Worm (Caenorhabditis elegans) whole organism, mixed stage, embryonic: ENCODE data around the gene abcf-1.

Experiments used
- blmp-1 ChIP-seq: fragments of 150-350 bp; optimal IDR thresholded peaks from 2 replicates; lab custom pipeline; 2014; ENCODE audit warnings: missing biosample characterization, missing genetic modification characterization
- ceh-39 ChIP-seq: fragments of 150-350 bp; optimal IDR thresholded peaks from 2 replicates; lab custom pipeline; 2014; ENCODE audit warnings: missing biosample characterization, missing genetic modification characterization
- hlh-1 ChIP-seq: fragments of 150-350 bp; optimal IDR thresholded peaks from 2 replicates; lab custom pipeline; 2014; ENCODE audit warnings: missing biosample characterization, missing genetic modification reagents, missing genetic modification characterization
- nhr-12 ChIP-seq: fragments of 150-350 bp; optimal IDR thresholded peaks from 2 replicates; lab custom pipeline; 2014; ENCODE audit warnings: missing biosample characterization, missing genetic modification characterization
- nhr-28 ChIP-seq: fragments of 150-350 bp; optimal IDR thresholded peaks from 2 replicates; lab custom pipeline; 2014; ENCODE audit warnings: missing biosample characterization, missing genetic modification characterization
- nhr-76 ChIP-seq: sonication (generic microtip); optimal IDR thresholded peaks from 2 replicates; lab custom pipeline; 2017; ENCODE audit warnings: missing biosample characterization, missing genetic modification characterization
- pha-4 ChIP-seq: fragments of 150-350 bp; optimal IDR thresholded peaks from 2 replicates; lab custom pipeline; 2018; ENCODE audit warnings: missing biosample characterization, missing genetic modification reagents, missing genetic modification characterization
- sptf-1 ChIP-seq: sonication (generic microtip); optimal IDR thresholded peaks from 2 replicates; lab custom pipeline; 2017; ENCODE audit warnings: mild to moderate bottlenecking, missing genetic modification characterization, moderate library complexity, missing compliant biosample characterization
- unc-62 ChIP-seq: fragments of 150-350 bp; optimal IDR thresholded peaks from 2 replicates; lab custom pipeline; 2014; ENCODE audit warnings: missing biosample characterization, missing genetic modification reagents, missing genetic modification characterization

DNA sequence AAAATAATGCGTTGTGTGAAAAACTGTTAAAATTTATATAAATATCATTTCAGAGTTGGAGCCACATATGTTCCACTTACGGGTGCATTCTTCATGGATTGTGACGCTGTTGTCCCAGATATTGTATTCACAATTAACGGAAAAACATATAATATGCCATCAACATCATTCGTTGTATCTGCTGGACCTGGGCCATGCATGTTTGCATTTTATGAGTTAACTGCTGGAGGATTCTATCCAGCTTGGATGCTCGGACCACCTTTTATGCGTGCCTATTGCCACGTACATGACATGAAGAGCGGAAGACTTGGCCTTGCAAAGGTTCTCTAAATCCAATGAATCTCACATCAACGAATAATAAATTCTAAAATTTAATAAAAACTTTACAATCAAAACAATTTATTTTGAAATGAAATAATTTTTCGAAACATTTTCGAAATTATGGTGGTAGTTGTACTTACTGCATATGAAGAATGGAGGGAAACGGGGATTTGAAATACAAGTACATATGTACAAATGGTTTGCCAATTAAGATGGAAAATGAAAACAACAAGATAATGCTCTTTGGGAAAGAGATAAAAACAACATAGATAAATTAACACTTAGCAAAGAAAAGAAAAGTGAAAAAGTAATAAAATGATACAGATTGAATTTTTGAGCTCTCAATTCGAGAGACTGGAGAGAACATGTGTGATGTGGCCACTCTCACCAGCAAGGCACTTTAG is 19.2 kb downstream of the abcf-1 start:
- TF ChIP-seq nhr-76 (tag; lab: Kevin White, UChicago), result no peak
- no peak for TF ChIP-seq nhr-28
- no peak for TF ChIP-seq blmp-1 (tag; lab: Kevin White, UChicago)
- no peak for TF ChIP-seq hlh-1 (tag; lab: Kevin White, UChicago)
- TF ChIP-seq ceh-39 (tag; lab: Kevin White, UChicago), result no peak
- TF ChIP-seq unc-62 (GFP tag; lab: Kevin White, UChicago), result no peak
- TF ChIP-seq sptf-1 (tag; lab: Kevin White, UChicago), result no peak
- TF ChIP-seq nhr-12 (tag; lab: Kevin White, UChicago), result no peak
- no peak for TF ChIP-seq pha-4 (tag; lab: Kevin White, UChicago)
